Fruit fly (Drosophila melanogaster) whole organism, pupa: ENCODE results near the gene CG14664.

Source experiments
- CG10348 ChIP-seq: fragments of 200-800 bp; sonication (Bioruptor generic); IDR thresholded peaks from 2 replicates; pipeline ENCODE4 v1.3.6; 2022; ENCODE audit warnings: missing biosample characterization, missing genetic modification characterization
- CG12605 ChIP-seq: fragments of 200-800 bp; sonication (Bioruptor generic); IDR thresholded peaks from 2 replicates; pipeline ENCODE4 v1.3.6; 2022; ENCODE audit warnings: missing biosample characterization, missing genetic modification characterization
- CG13204 ChIP-seq: fragments of 200-800 bp; sonication (Bioruptor generic); optimal IDR thresholded peaks from 2 replicates; lab custom pipeline; 2018; ENCODE audit warnings: missing biosample characterization, mild to moderate bottlenecking, missing genetic modification characterization, moderate library complexity
- CG15710 ChIP-seq: fragments of 200-800 bp; sonication (Bioruptor generic); optimal IDR thresholded peaks from 2 replicates; lab custom pipeline; 2018; ENCODE audit warnings: missing biosample characterization, mild to moderate bottlenecking, missing genetic modification characterization, moderate library complexity
- CG32121 ChIP-seq: fragments of 200-800 bp; sonication (Bioruptor generic); IDR thresholded peaks from 2 replicates; pipeline ENCODE4 v1.3.6; 2022; ENCODE audit warnings: missing biosample characterization, missing genetic modification characterization
- CG34367 ChIP-seq: fragments of 200-800 bp; sonication (Bioruptor generic); optimal IDR thresholded peaks from 2 replicates; lab custom pipeline; 2018; ENCODE audit warnings: missing biosample characterization, mild to moderate bottlenecking, missing genetic modification characterization
- CG4496 ChIP-seq: fragments of 200-800 bp; sonication (Bioruptor generic); IDR thresholded peaks from 3 replicates; pipeline ENCODE4 v1.3.6; 2022; ENCODE audit warnings: missing biosample characterization, missing genetic modification characterization
- CG8301 ChIP-seq: fragments of 200-800 bp; sonication (Bioruptor generic); optimal IDR thresholded peaks from 2 replicates; lab custom pipeline; 2018; ENCODE audit warnings: missing biosample characterization, mild to moderate bottlenecking, missing genetic modification characterization
- D1 ChIP-seq: fragments of 200-800 bp; sonication (Bioruptor generic); optimal IDR thresholded peaks from 2 replicates; lab custom pipeline; 2018; ENCODE audit warnings: missing biosample characterization, mild to moderate bottlenecking, missing genetic modification characterization, moderate library complexity
- EcR ChIP-seq: fragments of 200-800 bp; sonication (Bioruptor generic); optimal IDR thresholded peaks from 3 replicates; lab custom pipeline; 2019; ENCODE audit warnings: missing biosample characterization, missing genetic modification characterization, mild to moderate bottlenecking, moderate library complexity, missing genetic modification reagents
- Ets98B ChIP-seq: fragments of 200-800 bp; sonication (Bioruptor generic); IDR thresholded peaks from 2 replicates; pipeline ENCODE4 v1.3.6; 2022; ENCODE audit warnings: missing biosample characterization, missing genetic modification characterization
- Pif1A ChIP-seq: fragments of 200-800 bp; sonication (Bioruptor generic); optimal IDR thresholded peaks from 3 replicates; lab custom pipeline; 2016; ENCODE audit warnings: missing biosample characterization, missing genetic modification characterization
- Pif1B ChIP-seq: fragments of 200-800 bp; sonication (Bioruptor generic); optimal IDR thresholded peaks from 3 replicates; lab custom pipeline; 2016; ENCODE audit warnings: missing biosample characterization, missing genetic modification characterization
- Snoo ChIP-seq: fragments of 200-800 bp; sonication (Bioruptor generic); optimal IDR thresholded peaks from 3 replicates; lab custom pipeline; 2017; ENCODE audit warnings: missing biosample characterization, mild to moderate bottlenecking, missing genetic modification characterization, inconsistent platforms
- fd96Ca ChIP-seq: fragments of 200-800 bp; sonication (Bioruptor generic); IDR thresholded peaks from 3 replicates; pipeline ENCODE4 v1.3.6; 2022; ENCODE audit warnings: missing biosample characterization, missing genetic modification characterization
- rn ChIP-seq: fragments of 200-800 bp; sonication (Bioruptor generic); IDR thresholded peaks from 2 replicates; pipeline ENCODE4 v1.3.6; 2022; ENCODE audit warnings: missing biosample characterization, missing genetic modification characterization

CG14664 gene

DNA sequence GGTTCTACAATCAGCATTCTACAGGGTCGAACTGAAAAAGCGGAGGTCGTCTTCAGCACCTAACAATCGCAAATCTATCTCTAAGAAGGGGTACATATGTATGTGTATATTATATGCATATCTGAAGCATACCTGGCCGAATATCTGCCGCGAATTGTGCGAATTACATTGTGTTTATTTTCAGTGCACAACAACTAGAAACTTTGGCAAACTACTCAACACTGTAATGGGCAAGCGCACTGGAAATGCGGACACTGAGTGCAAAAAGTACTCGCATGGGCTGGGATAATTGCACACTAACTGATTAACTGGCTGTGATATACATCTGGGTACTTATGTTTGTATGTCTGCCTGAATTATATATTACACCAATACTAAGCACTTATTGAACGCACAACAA is 46.9 kb downstream of the CG14664 start:
- TF ChIP-seq Snoo (tag; lab: Kevin White, UChicago): no peak
- TF ChIP-seq CG8301: no peak
- TF ChIP-seq EcR (GFP tag; lab: Kevin White, UChicago): no peak
- TF ChIP-seq rn (GFP tag; lab: Robert Waterston, UW): no peak
- peak; percentile 1 for TF ChIP-seq CG34367 (tag; lab: Kevin White, UChicago)
- peak; percentile 70; the same call in 2 of the 3 replicates for TF ChIP-seq CG4496 (GFP tag; lab: Robert Waterston, UW)
- peak; percentile 4 for TF ChIP-seq Pif1A (GFP tag; lab: Kevin White, UChicago)
- no peak for TF ChIP-seq fd96Ca (GFP tag; lab: Robert Waterston, UW)
- TF ChIP-seq CG10348 (GFP tag; lab: Robert Waterston, UW): no peak
- peak; percentile 13 for TF ChIP-seq CG15710 (tag; lab: Kevin White, UChicago)
- no peak for TF ChIP-seq CG13204 (GFP tag; lab: Kevin White, UChicago)
- TF ChIP-seq Pif1B (GFP tag; lab: Kevin White, UChicago): no peak
- TF ChIP-seq Ets98B: peak; percentile 65
- peak; percentile 17; the same call in 1 of the 2 replicates for TF ChIP-seq CG12605
- TF ChIP-seq D1 (tag; lab: Kevin White, UChicago): peak; percentile 8
- TF ChIP-seq CG32121 (GFP tag; lab: Robert Waterston, UW): peak; percentile 54; the same call in 1 of the 2 replicates
